Fruit fly (Drosophila melanogaster): ENCODE data around the gene bip1.
A peak's percentile ranks its signal among the peaks of the same experiment; 100 is the strongest.

DNA sequence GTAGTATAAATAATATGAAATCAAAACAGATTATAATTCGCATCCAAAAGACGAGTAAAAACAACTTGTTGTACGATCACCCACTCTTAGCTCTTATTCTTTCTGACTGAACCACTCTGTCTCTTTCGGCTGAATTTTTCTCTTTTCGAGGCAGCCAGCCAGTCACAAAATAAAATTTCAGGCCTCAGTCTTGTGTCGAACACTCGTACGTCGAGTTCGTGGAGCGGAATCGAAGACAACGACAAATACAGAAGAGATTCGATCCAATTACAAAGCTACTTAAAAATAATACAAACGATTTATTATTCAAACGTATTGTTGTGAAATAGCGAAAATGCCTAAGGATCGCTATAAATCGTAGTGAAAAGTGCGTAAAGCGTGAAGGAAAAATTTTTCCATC lies 18.7 kb upstream of the bip1 start:
- peak; percentile 35 for TF ChIP-seq EcR (GFP tag; optimal IDR thresholded peaks at IDR 0.05)
- peak; percentile 51; the same call in 1 of the 2 replicates for TF ChIP-seq Ets98B (GFP tag; IDR thresholded peaks at IDR 0.05)
- TF ChIP-seq CG17806 (tag; optimal IDR thresholded peaks at IDR 0.05), result no peak
- peak; percentile 12 for TF ChIP-seq D1 (tag; optimal IDR thresholded peaks at IDR 0.05)
- peak; percentile 39 for TF ChIP-seq Pif1B (GFP tag; optimal IDR thresholded peaks at IDR 0.05)
- peak; percentile 5 for TF ChIP-seq Pif1A (GFP tag; optimal IDR thresholded peaks at IDR 0.05)
- no peak for TF ChIP-seq CG9948 (tag; optimal IDR thresholded peaks at IDR 0.05)
- peak; percentile 40 for TF ChIP-seq CG12605 (GFP tag; IDR thresholded peaks at IDR 0.05)
